Worm (Caenorhabditis elegans) whole organism, L1 larva: Measurements from ENCODE around the gene meg-3.

Source experiments
- C34B4.2 ChIP-seq: sonication (generic microtip); optimal IDR thresholded peaks from 2 replicates; lab custom pipeline; 2017; ENCODE audit warnings: mild to moderate bottlenecking, missing genetic modification characterization, missing compliant biosample characterization
- F16B12.6 ChIP-seq: fragments of 150-350 bp; optimal IDR thresholded peaks from 2 replicates; lab custom pipeline; 2014; ENCODE audit warnings: missing biosample characterization, missing genetic modification characterization
- Y116A8C.19 ChIP-seq: sonication (generic microtip); optimal IDR thresholded peaks from 2 replicates; lab custom pipeline; 2016; ENCODE audit warnings: missing compliant biosample characterization, missing genetic modification characterization, borderline replicate concordance
- aha-1 ChIP-seq: fragments of 150-350 bp; optimal IDR thresholded peaks from 2 replicates; lab custom pipeline; 2014; ENCODE audit warnings: missing biosample characterization, missing genetic modification characterization
- alr-1 ChIP-seq: fragments of 200-800 bp; sonication (Bioruptor generic); optimal IDR thresholded peaks from 2 replicates; lab custom pipeline; 2018; ENCODE audit warnings: borderline replicate concordance, mild to moderate bottlenecking, missing genetic modification characterization, missing compliant biosample characterization
- aly-2 ChIP-seq: fragments of 150-350 bp; optimal IDR thresholded peaks from 2 replicates; lab custom pipeline; 2014; ENCODE audit warnings: missing biosample characterization, missing genetic modification characterization
- ama-1 ChIP-seq: fragments of 150-350 bp; optimal IDR thresholded peaks from 2 replicates; lab custom pipeline; 2014
- blmp-1 ChIP-seq: fragments of 150-350 bp; optimal IDR thresholded peaks from 2 replicates; lab custom pipeline; 2014; ENCODE audit warnings: missing biosample characterization, missing genetic modification characterization
- ceh-63 ChIP-seq: fragments of 200-800 bp; sonication (Bioruptor generic); optimal IDR thresholded peaks from 2 replicates; lab custom pipeline; 2018; ENCODE audit warnings: mild to moderate bottlenecking, missing genetic modification characterization, missing compliant biosample characterization
- ceh-88 ChIP-seq: fragments of 200-800 bp; sonication (Bioruptor generic); IDR thresholded peaks from 2 replicates; pipeline ENCODE4 v1.3.6; 2022; ENCODE audit warnings: missing genetic modification characterization, missing compliant biosample characterization
- ceh-90 ChIP-seq: sonication (generic microtip); optimal IDR thresholded peaks from 2 replicates; lab custom pipeline; 2016; ENCODE audit warnings: missing genetic modification characterization, missing compliant biosample characterization
- dsc-1 ChIP-seq: sonication (generic microtip); optimal IDR thresholded peaks from 2 replicates; lab custom pipeline; 2016; ENCODE audit warnings: mild to moderate bottlenecking, missing genetic modification characterization, missing compliant biosample characterization
- efl-1 ChIP-seq, 4 experiments: fragments of 150-350 bp; optimal IDR thresholded peaks in 3 of 4; peaks in 1 of 4; 1 replicate in 1 of 4; 2 replicates in 3 of 4; lab custom pipeline; 2014; ENCODE audit warnings: missing biosample characterization in 2 of 4, missing genetic modification characterization in 2 of 4, missing genetic modification reagents in 2 of 4
- efl-3 ChIP-seq: fragments of 200-800 bp; sonication (Bioruptor generic); optimal IDR thresholded peaks from 2 replicates; lab custom pipeline; 2018; ENCODE audit warnings: mild to moderate bottlenecking, missing genetic modification characterization, missing compliant biosample characterization
- fkh-10 ChIP-seq: sonication (generic microtip); optimal IDR thresholded peaks from 2 replicates; lab custom pipeline; 2017; ENCODE audit warnings: missing biosample characterization, missing genetic modification reagents, missing genetic modification characterization
- fkh-8 ChIP-seq: sonication (generic microtip); optimal IDR thresholded peaks from 2 replicates; lab custom pipeline; 2016; ENCODE audit warnings: mild to moderate bottlenecking, missing genetic modification characterization, missing compliant biosample characterization
- grh-1 ChIP-seq: fragments of 200-800 bp; sonication (Bioruptor generic); IDR thresholded peaks from 2 replicates; pipeline ENCODE4 v1.3.6; 2022; ENCODE audit warnings: missing genetic modification reagents, missing genetic modification characterization, missing compliant biosample characterization
- hlh-17 ChIP-seq: fragments of 200-800 bp; sonication (Bioruptor generic); optimal IDR thresholded peaks from 2 replicates; lab custom pipeline; 2018; ENCODE audit warnings: missing genetic modification characterization, mild to moderate bottlenecking, missing compliant biosample characterization, moderate library complexity, borderline replicate concordance
- hlh-4 ChIP-seq: sonication (generic microtip); optimal IDR thresholded peaks from 2 replicates; lab custom pipeline; 2016; ENCODE audit warnings: mild to moderate bottlenecking, missing genetic modification characterization, missing compliant biosample characterization
- irx-1 ChIP-seq: sonication (generic microtip); optimal IDR thresholded peaks from 2 replicates; lab custom pipeline; 2016; ENCODE audit warnings: missing genetic modification characterization, missing compliant biosample characterization
- jun-1 ChIP-seq: fragments of 150-350 bp; optimal IDR thresholded peaks from 2 replicates; lab custom pipeline; 2014; ENCODE audit warnings: missing biosample characterization, missing genetic modification reagents, missing genetic modification characterization
- lin-14 ChIP-seq: fragments of 200-800 bp; sonication (Bioruptor generic); optimal IDR thresholded peaks from 2 replicates; lab custom pipeline; 2018; ENCODE audit warnings: mild to moderate bottlenecking, missing genetic modification characterization, moderate library complexity, missing compliant biosample characterization
- lin-15B ChIP-seq: fragments of 150-350 bp; sonication (generic microtip); optimal IDR thresholded peaks from 3 replicates; lab custom pipeline; 2014; ENCODE audit warnings: missing biosample characterization, missing genetic modification characterization
- lin-35 ChIP-seq, 2 experiments: fragments of 150-350 bp; optimal IDR thresholded peaks; 2 replicates each; lab custom pipeline; 2014; ENCODE audit warnings: missing biosample characterization in 2 of 2, missing genetic modification characterization in 2 of 2, missing genetic modification reagents in 2 of 2
- lir-3 ChIP-seq: sonication (generic microtip); optimal IDR thresholded peaks from 2 replicates; lab custom pipeline; 2016; ENCODE audit warnings: mild to moderate bottlenecking, missing genetic modification characterization, moderate library complexity, missing compliant biosample characterization; ENCODE audit not compliant: poor library complexity
- lsy-2 ChIP-seq, 2 experiments: fragments of 150-350 bp; optimal IDR thresholded peaks; 2 replicates each; lab custom pipeline; 2014; ENCODE audit warnings: missing biosample characterization in 2 of 2, missing genetic modification characterization in 2 of 2
- mdl-1 ChIP-seq, 2 experiments: fragments of 150-350 bp; optimal IDR thresholded peaks; 2 replicates each; lab custom pipeline; 2014 to 2017; ENCODE audit warnings: missing biosample characterization in 2 of 2, missing genetic modification characterization in 2 of 2, inconsistent platforms in 1 of 2
- mep-1 ChIP-seq: fragments of 150-350 bp; optimal IDR thresholded peaks from 2 replicates; lab custom pipeline; 2014; ENCODE audit warnings: missing biosample characterization, missing genetic modification characterization
- nhr-19 ChIP-seq: fragments of 200-800 bp; sonication (Bioruptor generic); conservative IDR thresholded peaks from 2 replicates; pipeline ENCODE4 v1.3.6; 2022; ENCODE audit warnings: missing genetic modification characterization, missing compliant biosample characterization
- nhr-20 ChIP-seq: sonication (generic microtip); optimal IDR thresholded peaks from 2 replicates; lab custom pipeline; 2016; ENCODE audit warnings: mild to moderate bottlenecking, missing genetic modification characterization, missing compliant biosample characterization
- nhr-28 ChIP-seq: fragments of 150-350 bp; optimal IDR thresholded peaks from 2 replicates; lab custom pipeline; 2014; ENCODE audit warnings: missing biosample characterization, missing genetic modification characterization
- nhr-71 ChIP-seq: sonication (generic microtip); optimal IDR thresholded peaks from 2 replicates; lab custom pipeline; 2016; ENCODE audit warnings: mild to moderate bottlenecking, missing genetic modification characterization, moderate library complexity, missing compliant biosample characterization
- nhr-76 ChIP-seq: sonication (generic microtip); optimal IDR thresholded peaks from 2 replicates; lab custom pipeline; 2017; ENCODE audit warnings: missing biosample characterization, missing genetic modification characterization
- nhr-77 ChIP-seq: fragments of 150-350 bp; optimal IDR thresholded peaks from 2 replicates; lab custom pipeline; 2014; ENCODE audit warnings: missing biosample characterization, missing genetic modification characterization
- nhr-84 ChIP-seq: sonication (generic microtip); optimal IDR thresholded peaks from 2 replicates; lab custom pipeline; 2017; ENCODE audit warnings: missing biosample characterization, missing genetic modification characterization
- nhr-90 ChIP-seq: sonication (generic microtip); optimal IDR thresholded peaks from 2 replicates; lab custom pipeline; 2016; ENCODE audit warnings: mild to moderate bottlenecking, missing genetic modification characterization, missing compliant biosample characterization; ENCODE audit not compliant: poor library complexity
- pag-3 ChIP-seq: sonication (generic microtip); optimal IDR thresholded peaks from 2 replicates; lab custom pipeline; 2017; ENCODE audit warnings: missing genetic modification characterization, mild to moderate bottlenecking, missing compliant biosample characterization, antibody characterized with exemption, borderline replicate concordance; ENCODE audit not compliant: insufficient read depth
- pax-3 ChIP-seq: fragments of 200-800 bp; sonication (Bioruptor generic); optimal IDR thresholded peaks from 2 replicates; lab custom pipeline; 2018; ENCODE audit warnings: mild to moderate bottlenecking, missing genetic modification characterization, moderate library complexity, missing compliant biosample characterization
- pqm-1 ChIP-seq: sonication (generic microtip); optimal IDR thresholded peaks from 3 replicates; lab custom pipeline; 2017; ENCODE audit warnings: missing biosample characterization, missing genetic modification characterization
- rnt-1 ChIP-seq: sonication (generic microtip); optimal IDR thresholded peaks from 2 replicates; lab custom pipeline; 2016; ENCODE audit warnings: mild to moderate bottlenecking, missing genetic modification characterization, moderate library complexity, missing compliant biosample characterization
- skn-1 ChIP-seq: fragments of 150-350 bp; optimal IDR thresholded peaks from 2 replicates; lab custom pipeline; 2014; ENCODE audit warnings: missing biosample characterization, missing genetic modification characterization
- sox-4 ChIP-seq: sonication (generic microtip); optimal IDR thresholded peaks from 2 replicates; lab custom pipeline; 2016; ENCODE audit warnings: missing genetic modification characterization, missing compliant biosample characterization
- sptf-1 ChIP-seq: fragments of 150-350 bp; optimal IDR thresholded peaks from 2 replicates; lab custom pipeline; 2014; ENCODE audit warnings: missing biosample characterization, missing genetic modification characterization
- unc-130 ChIP-seq: fragments of 150-350 bp; optimal IDR thresholded peaks from 2 replicates; lab custom pipeline; 2017; ENCODE audit warnings: missing biosample characterization, missing genetic modification characterization, inconsistent platforms
- unc-30 ChIP-seq: sonication (generic microtip); optimal IDR thresholded peaks from 2 replicates; lab custom pipeline; 2017; ENCODE audit warnings: missing biosample characterization, missing genetic modification characterization
- unc-62 ChIP-seq: fragments of 150-350 bp; optimal IDR thresholded peaks from 2 replicates; lab custom pipeline; 2014; ENCODE audit warnings: missing biosample characterization, missing genetic modification reagents, missing genetic modification characterization
- unc-86 ChIP-seq: sonication (generic microtip); optimal IDR thresholded peaks from 2 replicates; lab custom pipeline; 2016; ENCODE audit warnings: missing genetic modification characterization, missing compliant biosample characterization
- vab-15 ChIP-seq: sonication (generic microtip); optimal IDR thresholded peaks from 2 replicates; lab custom pipeline; 2017; ENCODE audit warnings: missing genotype, mild to moderate bottlenecking, missing genetic modification characterization, missing compliant biosample characterization
- xbp-1 ChIP-seq: sonication (generic microtip); optimal IDR thresholded peaks from 2 replicates; lab custom pipeline; 2016; ENCODE audit warnings: missing genetic modification characterization, missing compliant biosample characterization
- zag-1 ChIP-seq: fragments of 150-350 bp; optimal IDR thresholded peaks from 2 replicates; lab custom pipeline; 2014; ENCODE audit warnings: missing biosample characterization, missing genetic modification characterization
- ztf-4 ChIP-seq: fragments of 150-350 bp; optimal IDR thresholded peaks from 2 replicates; lab custom pipeline; 2014; ENCODE audit warnings: missing biosample characterization, missing genetic modification characterization

meg-3 gene

ce11 chrX:1969575-1969974 lies 19.8 kb downstream of the meg-3 start, which contains the start of gene str-79:
str-79 (plus strand) TSS chrX:1969875.
- no peak for TF ChIP-seq jun-1 (tag; lab: Kevin White, UChicago)
- no peak for TF ChIP-seq rnt-1
- TF ChIP-seq zag-1 (tag; lab: Kevin White, UChicago): no peak
- no peak for TF ChIP-seq fkh-10 (GFP tag; lab: Kevin White, UChicago)
- TF ChIP-seq pag-3 (tag; lab: Kevin White, UChicago): no peak

- TF ChIP-seq zag-1 (tag; lab: Kevin White, UChicago) (no peak), skn-1 (peak; percentile 92), efl-1 (optimal IDR thresholded peaks at IDR 0.05; lab: Kevin White, UChicago) (peak; percentile 56 to 62), efl-1 (GFP tag; optimal IDR thresholded peaks at IDR 0.05 in 1 of 2; lab: Kevin White, UChicago) (peak; percentile 41 to 96), irx-1 (tag; lab: Kevin White, UChicago) (peak; percentile 39), ama-1 (lab: Kevin White, UChicago) (no peak), hlh-4 (no peak), unc-86 (tag; lab: Kevin White, UChicago) (peak; percentile 21), fkh-8 (tag; lab: Kevin White, UChicago) (peak; percentile 31), ceh-63 (GFP tag; lab: Kevin White, UChicago) (no peak), efl-3 (GFP tag; lab: Kevin White, UChicago) (no peak), nhr-71 (tag; lab: Kevin White, UChicago) (peak; percentile 69), ceh-88 (GFP tag; lab: Robert Waterston, UW) (no peak), sptf-1 (tag; lab: Kevin White, UChicago) (no peak), nhr-90 (tag; lab: Kevin White, UChicago) (peak; percentile 36), hlh-17 (GFP tag; lab: Kevin White, UChicago) (no peak), lin-14 (peak; percentile 84), mep-1 (tag; lab: Kevin White, UChicago) (peak; percentile 62), nhr-77 (no peak), nhr-84 (tag; lab: Kevin White, UChicago) (no peak), C34B4.2 (tag; lab: Kevin White, UChicago) (no peak), lir-3 (tag; lab: Kevin White, UChicago) (no peak), pax-3 (tag; lab: Kevin White, UChicago) (no peak), aly-2 (tag; lab: Kevin White, UChicago) (no peak), mdl-1 (tag; optimal IDR thresholded peaks at IDR 0.05; lab: Kevin White, UChicago) (peak in 1 of 2 experiments; percentile 64), nhr-28 (tag; lab: Kevin White, UChicago) (no peak), grh-1 (0 out of 2 replicates have a peak, but pooled peaks have one; percentile 12), unc-130 (tag; lab: Kevin White, UChicago) (peak; percentile 30), blmp-1 (tag; lab: Kevin White, UChicago) (no peak), sox-4 (no peak), vab-15 (tag; lab: Kevin White, UChicago) (no peak), xbp-1 (tag; lab: Kevin White, UChicago) (peak; percentile 66), nhr-19 (peak; percentile 62), lin-35 (GFP tag; optimal IDR thresholded peaks at IDR 0.05; lab: Kevin White, UChicago) (peak; percentile 17 to 73), dsc-1 (peak; percentile 49), Y116A8C.19 (tag; lab: Kevin White, UChicago) (no peak), nhr-20 (tag; lab: Kevin White, UChicago) (peak; percentile 48), unc-30 (tag; lab: Kevin White, UChicago) (no peak), nhr-76 (no peak), ceh-90 (tag; lab: Kevin White, UChicago) (no peak), lsy-2 (tag; optimal IDR thresholded peaks at IDR 0.05; lab: Kevin White, UChicago) (peak; percentile 45 to 69), pqm-1 (tag; lab: Kevin White, UChicago) (no peak), ztf-4 (tag; lab: Kevin White, UChicago) (no peak), F16B12.6 (tag; lab: Kevin White, UChicago) (peak; percentile 96), lin-15B (no peak), alr-1 (tag; lab: Kevin White, UChicago) (no peak), aha-1 (tag; lab: Kevin White, UChicago) (no peak), unc-62 (no peak)
Measured at ce11 chrX:1964828-1965227, 24.6 kb downstream of the meg-3 start.
